Worm (Caenorhabditis elegans): ENCODE measurements around the gene gcn-2.

Gene gcn-2

ce11 chrII:13096345-13096744 is 12.4 kb downstream of the gcn-2 start:
- TF ChIP-seq elt-1 (tag; optimal IDR thresholded peaks at IDR 0.05) (no peak), ztf-11 (tag; optimal IDR thresholded peaks at IDR 0.05) (no peak), sem-4 (tag; optimal IDR thresholded peaks at IDR 0.05) (no peak), ZK546.5 (tag; optimal IDR thresholded peaks at IDR 0.05) (no peak), ztf-1 (GFP tag; conservative IDR thresholded peaks at IDR 0.05) (no peak), mdl-1 (tag; optimal IDR thresholded peaks at IDR 0.05) (no peak), nhr-11 (tag; optimal IDR thresholded peaks at IDR 0.05) (no peak), nhr-6 (tag; optimal IDR thresholded peaks at IDR 0.05) (no peak), ztf-4 (tag; optimal IDR thresholded peaks at IDR 0.05) (no peak), nhr-129 (tag; optimal IDR thresholded peaks at IDR 0.05) (no peak), nhr-25 (tag; optimal IDR thresholded peaks at IDR 0.05) (no peak), egl-27 (tag; optimal IDR thresholded peaks at IDR 0.05) (no peak), unc-62 (GFP tag; optimal IDR thresholded peaks at IDR 0.05) (no peak), sma-3 (GFP tag; optimal IDR thresholded peaks at IDR 0.05) (no peak), zag-1 (tag; optimal IDR thresholded peaks at IDR 0.05) (no peak), F13H6.1 (tag; optimal IDR thresholded peaks at IDR 0.05) (no peak), fos-1 (tag; optimal IDR thresholded peaks at IDR 0.05) (no peak), Y55F3AM.14 (GFP tag; optimal IDR thresholded peaks at IDR 0.05) (no peak), mab-5 (tag; optimal IDR thresholded peaks at IDR 0.05) (no peak)

- TF ChIP-seq fos-1 (tag; optimal IDR thresholded peaks at IDR 0.05) (no peak), nhr-11 (tag; optimal IDR thresholded peaks at IDR 0.05) (no peak), alr-1 (tag; optimal IDR thresholded peaks at IDR 0.05) (no peak)
These were observed 14.2 kb downstream of the gcn-2 start, which contains the start of gene col-86 for ce11 chrII:13098175-13098574. col-86 (minus strand) TSS chrII:13098275.

- TF ChIP-seq ztf-11 (tag; optimal IDR thresholded peaks at IDR 0.05) (no peak), sem-4 (tag; optimal IDR thresholded peaks at IDR 0.05) (no peak), F13H6.1 (tag; optimal IDR thresholded peaks at IDR 0.05) (no peak), lin-11 (tag; optimal IDR thresholded peaks at IDR 0.05) (no peak), unc-55 (GFP tag; optimal IDR thresholded peaks at IDR 0.05) (no peak), mdl-1 (tag; optimal IDR thresholded peaks at IDR 0.05) (no peak), ama-1 (optimal IDR thresholded peaks at IDR 0.05) (no peak), aly-2 (tag; optimal IDR thresholded peaks at IDR 0.05) (no peak), peb-1 (tag; optimal IDR thresholded peaks at IDR 0.05) (no peak)
These were observed 23.8 kb downstream of the gcn-2 start, which contains the start of gene pqn-32 for ce11 chrII:13107719-13108118. pqn-32 (plus strand) TSS chrII:13108019.

ce11 chrII:13116710-13117109 is 32.7 kb downstream of the gcn-2 start, which contains the start of gene rict-1:
rict-1 (minus strand) TSS chrII:13116810.
- no peak for TF ChIP-seq fos-1 (tag; optimal IDR thresholded peaks at IDR 0.05)
- TF ChIP-seq blmp-1 (tag; optimal IDR thresholded peaks at IDR 0.05; ENCODE audit: insufficient read depth) = no peak
- no peak for TF ChIP-seq mab-5 (tag; optimal IDR thresholded peaks at IDR 0.05)
- TF ChIP-seq peb-1 (tag; optimal IDR thresholded peaks at IDR 0.05) = no peak
- no peak for TF ChIP-seq lin-11 (tag; optimal IDR thresholded peaks at IDR 0.05)
- TF ChIP-seq lsy-2 (tag; optimal IDR thresholded peaks at IDR 0.05) = no peak
- TF ChIP-seq nhr-11 (tag; optimal IDR thresholded peaks at IDR 0.05) = no peak
- no peak for TF ChIP-seq egl-27 (tag; optimal IDR thresholded peaks at IDR 0.05)
- TF ChIP-seq nhr-12 (tag; optimal IDR thresholded peaks at IDR 0.05) = no peak
- no peak for TF ChIP-seq dmd-4 (tag; optimal IDR thresholded peaks at IDR 0.05)
- no peak for TF ChIP-seq skn-1 (tag; optimal IDR thresholded peaks at IDR 0.05)
- TF ChIP-seq unc-39 (tag; optimal IDR thresholded peaks at IDR 0.05) = no peak
- TF ChIP-seq ztf-4 (tag; optimal IDR thresholded peaks at IDR 0.05) = no peak

- peak; percentile 82 for TF ChIP-seq sma-9 (GFP tag; optimal IDR thresholded peaks at IDR 0.05)
- no peak for TF ChIP-seq sma-9 (tag; optimal IDR thresholded peaks at IDR 0.05)
- peak; percentile 1 for TF ChIP-seq lin-11 (tag; optimal IDR thresholded peaks at IDR 0.05)
- TF ChIP-seq nhr-11 (tag; optimal IDR thresholded peaks at IDR 0.05) = no peak
- no peak for TF ChIP-seq lin-13 (GFP tag; optimal IDR thresholded peaks at IDR 0.05)
- TF ChIP-seq snpc-4 (tag; optimal IDR thresholded peaks at IDR 0.05) = peak; percentile 73
- TF ChIP-seq fos-1 (tag; optimal IDR thresholded peaks at IDR 0.05) = peak; percentile 22
- no peak for TF ChIP-seq nhr-237 (tag; optimal IDR thresholded peaks at IDR 0.05)
- peak in 1 of 2 experiments; percentile 12 for TF ChIP-seq mdl-1 (tag; optimal IDR thresholded peaks at IDR 0.05)
- peak; percentile 72 for TF ChIP-seq sem-4 (tag; optimal IDR thresholded peaks at IDR 0.05)
- peak; percentile 50 for TF ChIP-seq crh-2 (tag; optimal IDR thresholded peaks at IDR 0.05)
- TF ChIP-seq C34F6.9 (tag; optimal IDR thresholded peaks at IDR 0.05) = peak; percentile 69
- TF ChIP-seq nhr-21 (tag; optimal IDR thresholded peaks at IDR 0.05) = peak; percentile 21
- TF ChIP-seq sma-3 (GFP tag; optimal IDR thresholded peaks at IDR 0.05) = peak; percentile 80
- peak; percentile 44 to 77 for TF ChIP-seq lsy-2 (tag; optimal IDR thresholded peaks at IDR 0.05)
- no peak for TF ChIP-seq nhr-10 (tag; optimal IDR thresholded peaks at IDR 0.05)
- peak; percentile 75 for TF ChIP-seq gmeb-1 (tag; optimal IDR thresholded peaks at IDR 0.05)
- TF ChIP-seq F13H6.1 (tag; optimal IDR thresholded peaks at IDR 0.05) = peak; percentile 71
- TF ChIP-seq Y55F3AM.14 (GFP tag; optimal IDR thresholded peaks at IDR 0.05) = no peak
- TF ChIP-seq unc-55 (GFP tag; optimal IDR thresholded peaks at IDR 0.05) = peak; percentile 70
These were observed 33.2 kb downstream of the gcn-2 start, which contains the start of gene gfm-1 for ce11 chrII:13117135-13117534. gfm-1 (plus strand) TSS chrII:13117483.

Measured in whole organism, L2 larva.